Worm (Caenorhabditis elegans) whole organism, mixed stage, embryonic: ENCODE measurements around the gene nhr-52.
A peak's percentile ranks its signal among the peaks of the same experiment; 100 is the strongest.
"Not testable (repeated sequence)": the region's sequence is repeated elsewhere in the genome, so short reads cannot be mapped to it uniquely, and the experiment has no call there.

Experiments used
- elt-1 ChIP-seq: sonication (generic microtip); optimal IDR thresholded peaks from 2 replicates; lab custom pipeline; 2017; ENCODE audit warnings: missing genetic modification characterization, mild to moderate bottlenecking, missing compliant biosample characterization, antibody characterized with exemption, moderate library complexity, borderline replicate concordance; ENCODE audit not compliant: insufficient read depth
- lin-13 ChIP-seq: fragments of 150-350 bp; optimal IDR thresholded peaks from 2 replicates; lab custom pipeline; 2014; ENCODE audit warnings: missing biosample characterization, missing genetic modification characterization
- mep-1 ChIP-seq: fragments of 150-350 bp; optimal IDR thresholded peaks from 2 replicates; lab custom pipeline; 2017; ENCODE audit warnings: missing biosample characterization, missing genetic modification reagents, missing genetic modification characterization, inconsistent platforms
- nhr-12 ChIP-seq: fragments of 150-350 bp; optimal IDR thresholded peaks from 2 replicates; lab custom pipeline; 2014; ENCODE audit warnings: missing biosample characterization, missing genetic modification characterization
- nhr-76 ChIP-seq: sonication (generic microtip); optimal IDR thresholded peaks from 2 replicates; lab custom pipeline; 2017; ENCODE audit warnings: missing biosample characterization, missing genetic modification characterization
- pha-4 ChIP-seq: fragments of 150-350 bp; optimal IDR thresholded peaks from 2 replicates; lab custom pipeline; 2018; ENCODE audit warnings: missing biosample characterization, missing genetic modification reagents, missing genetic modification characterization
- tbx-8 ChIP-seq: fragments of 200-800 bp; sonication (Bioruptor generic); optimal IDR thresholded peaks from 2 replicates; lab custom pipeline; 2018; ENCODE audit warnings: mild to moderate bottlenecking, missing genetic modification characterization, moderate library complexity, missing compliant biosample characterization
- unc-39 ChIP-seq: fragments of 150-350 bp; optimal IDR thresholded peaks from 2 replicates; lab custom pipeline; 2014; ENCODE audit warnings: missing biosample characterization, missing genetic modification characterization
- ztf-11 ChIP-seq: fragments of 150-350 bp; optimal IDR thresholded peaks from 2 replicates; lab custom pipeline; 2014; ENCODE audit warnings: missing biosample characterization, missing genetic modification characterization

- not testable (repeated sequence) for TF ChIP-seq nhr-12 (tag; lab: Kevin White, UChicago); tbx-8 (GFP tag; lab: Kevin White, UChicago); mep-1; ztf-11 (tag; lab: Kevin White, UChicago); lin-13 (tag; lab: Kevin White, UChicago); nhr-76 (tag; lab: Kevin White, UChicago); unc-39 (tag; lab: Kevin White, UChicago); elt-1
- TF ChIP-seq pha-4: peak; percentile 10
Measured at ce11 chrV:15647536-15648085, 29.7 kb upstream of the nhr-52 start, which contains the start of the genes C55A1.7 and C55A1.6.
